Worm (Caenorhabditis elegans): Measurements from ENCODE around the gene flad-1.
A peak's percentile ranks its signal among the peaks of the same experiment; 100 is the strongest.

The flad-1 gene

DNA sequence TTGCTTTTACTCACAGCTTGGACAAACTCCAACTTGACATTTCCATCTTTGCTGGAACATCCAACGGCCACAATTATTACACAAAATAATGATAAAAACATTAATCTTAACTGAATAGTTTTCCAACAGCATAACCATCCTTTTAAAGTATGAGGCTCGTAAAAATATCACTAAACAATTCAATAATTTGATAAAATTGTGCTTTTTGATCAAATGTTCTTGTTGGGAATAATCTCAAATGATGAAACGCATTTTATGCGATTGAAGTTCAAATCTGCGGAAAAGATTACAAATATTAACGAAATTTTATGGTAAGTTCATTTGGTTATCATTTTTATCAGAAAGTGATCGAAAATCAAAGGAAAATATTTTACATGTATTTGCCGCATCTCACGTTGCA is 23.5 kb upstream of the flad-1 start, which contains the start of gene pho-10:
TSS of gene pho-10 (minus strand) at position 101 of the 400 bp plus-strand sequence.
- TF ChIP-seq flt-1 (GFP tag; IDR thresholded peaks at IDR 0.05), result no peak
- no peak for TF ChIP-seq cog-1 (tag; optimal IDR thresholded peaks at IDR 0.05)
- no peak for TF ChIP-seq T22C8.4 (GFP tag; IDR thresholded peaks at IDR 0.05)
- TF ChIP-seq ref-1 (GFP tag; conservative IDR thresholded peaks at IDR 0.05), result no peak
- no peak for TF ChIP-seq ztf-29 (GFP tag; IDR thresholded peaks at IDR 0.05)
- no peak for TF ChIP-seq klf-2 (GFP tag; conservative IDR thresholded peaks at IDR 0.05)
- TF ChIP-seq tab-1 (GFP tag; IDR thresholded peaks at IDR 0.05), result no peak
- TF ChIP-seq ztf-23 (GFP tag; IDR thresholded peaks at IDR 0.05), result no peak
- TF ChIP-seq med-1 (GFP tag; optimal IDR thresholded peaks at IDR 0.05; ENCODE audit: insufficient read depth), result no peak

DNA sequence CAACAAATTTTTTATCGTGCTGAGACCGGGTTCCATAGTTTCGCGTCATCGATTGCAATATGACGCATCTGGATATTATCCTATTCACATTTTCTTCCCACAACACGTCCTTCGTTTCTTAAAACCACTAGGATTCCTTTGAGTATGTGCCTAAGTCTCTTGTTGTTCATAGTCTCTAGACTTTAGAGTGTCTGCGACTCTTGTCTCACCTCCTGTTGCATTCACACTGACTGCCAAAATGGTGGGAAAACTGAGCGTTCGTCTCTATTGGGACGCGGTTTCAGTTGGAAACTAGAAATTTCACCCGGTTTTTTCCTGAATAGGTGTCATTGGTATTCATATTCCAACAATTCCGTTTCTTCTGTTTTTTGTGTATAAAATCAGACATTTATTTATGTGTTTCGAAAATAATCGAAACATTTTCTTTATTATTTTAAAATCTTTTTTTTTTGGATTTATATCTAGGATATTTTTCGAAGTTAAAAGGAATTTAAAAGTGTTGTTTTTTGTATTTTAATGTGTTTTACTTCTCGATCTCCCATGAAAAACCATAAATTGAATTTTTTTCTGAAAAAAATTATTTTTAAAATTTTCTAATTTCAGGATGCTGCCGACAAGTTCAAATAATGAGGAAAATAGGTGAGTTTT is 22.2 kb upstream of the flad-1 start, which contains the start of gene C05C10.2:
TSS of gene C05C10.2 (plus strand) at position 598 of the 648 bp plus-strand sequence.
- no peak for TF ChIP-seq ref-1 (GFP tag; conservative IDR thresholded peaks at IDR 0.05)
- TF ChIP-seq ztf-23 (GFP tag; IDR thresholded peaks at IDR 0.05), result no peak
- TF ChIP-seq cog-1 (tag; optimal IDR thresholded peaks at IDR 0.05), result no peak
- no peak for TF ChIP-seq klf-2 (GFP tag; conservative IDR thresholded peaks at IDR 0.05)

DNA sequence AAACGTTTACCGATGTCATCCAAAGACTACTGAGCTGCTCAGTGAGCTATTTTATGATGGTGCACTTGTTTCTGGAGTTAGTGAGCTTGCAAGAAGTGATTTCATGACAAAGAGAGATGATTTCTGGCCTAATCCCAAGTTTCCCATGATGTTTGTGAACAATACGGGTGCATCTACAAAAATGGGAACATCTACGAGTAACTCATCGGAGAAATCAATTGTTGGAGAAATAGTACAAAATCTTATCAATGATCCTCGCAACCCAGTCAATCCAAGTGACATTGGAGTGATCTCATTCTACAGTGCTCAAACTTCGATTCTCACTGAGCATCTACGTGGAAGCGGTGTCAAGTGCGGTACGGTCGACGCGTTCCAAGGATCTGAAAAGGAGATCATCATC is 15.5 kb upstream of the flad-1 start:
- TF ChIP-seq cog-1 (tag; optimal IDR thresholded peaks at IDR 0.05) (no peak), ref-1 (GFP tag; conservative IDR thresholded peaks at IDR 0.05) (no peak), ztf-23 (GFP tag; IDR thresholded peaks at IDR 0.05) (no peak), flt-1 (GFP tag; IDR thresholded peaks at IDR 0.05) (no peak), ztf-29 (GFP tag; IDR thresholded peaks at IDR 0.05) (no peak), klf-2 (GFP tag; conservative IDR thresholded peaks at IDR 0.05) (no peak), tab-1 (GFP tag; IDR thresholded peaks at IDR 0.05) (no peak), T22C8.4 (GFP tag; IDR thresholded peaks at IDR 0.05) (no peak), med-1 (GFP tag; optimal IDR thresholded peaks at IDR 0.05; ENCODE audit: insufficient read depth) (no peak)

DNA sequence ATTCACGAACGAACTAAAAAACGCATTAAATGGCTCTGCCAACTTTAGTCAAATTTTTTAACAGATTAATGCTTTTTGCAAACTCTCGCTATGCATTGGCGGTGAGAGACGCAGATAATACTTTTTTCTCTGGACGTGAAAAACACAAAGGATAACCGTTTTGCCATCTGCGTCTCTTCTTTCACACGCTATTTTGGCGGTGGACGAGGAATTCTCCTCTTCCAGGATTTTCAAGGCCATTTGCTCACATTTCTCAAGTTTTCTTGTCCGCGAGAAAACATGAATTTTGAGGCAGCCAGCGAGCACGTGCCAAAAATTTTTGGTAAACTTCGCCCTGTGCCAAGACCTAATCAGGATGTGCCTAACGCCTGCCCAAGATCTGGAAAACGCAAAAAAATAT is 12.9 kb upstream of the flad-1 start:
- TF ChIP-seq klf-2 (GFP tag; conservative IDR thresholded peaks at IDR 0.05) (no peak), flt-1 (GFP tag; IDR thresholded peaks at IDR 0.05) (peak; percentile 5; the same call in 1 of the 2 replicates)

DNA sequence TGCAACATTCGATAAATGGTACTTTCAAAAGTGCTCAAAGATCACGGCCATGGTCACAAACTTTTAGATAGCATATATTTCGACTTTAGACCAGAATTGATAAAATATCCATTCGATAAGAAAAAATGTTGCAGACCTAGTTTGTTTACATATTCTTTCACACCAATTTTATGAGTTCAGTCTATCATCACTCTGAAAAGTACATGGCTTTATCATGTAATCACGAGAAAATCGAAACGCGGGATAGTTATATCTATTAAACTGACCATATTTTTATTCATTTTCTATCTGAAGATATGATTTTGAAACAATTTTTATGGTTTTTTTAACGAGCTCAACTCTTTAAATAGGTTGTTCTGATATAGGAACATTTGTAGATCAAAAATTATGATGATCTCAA is 12.5 kb upstream of the flad-1 start, which contains the start of gene pho-11:
TSS of gene pho-11 (plus strand) at position 374 of the 400 bp plus-strand sequence.
- TF ChIP-seq klf-2 (GFP tag; conservative IDR thresholded peaks at IDR 0.05) (no peak), tab-1 (GFP tag; IDR thresholded peaks at IDR 0.05) (no peak), cog-1 (tag; optimal IDR thresholded peaks at IDR 0.05) (no peak), ztf-23 (GFP tag; IDR thresholded peaks at IDR 0.05) (no peak), T22C8.4 (GFP tag; IDR thresholded peaks at IDR 0.05) (no peak), med-1 (GFP tag; optimal IDR thresholded peaks at IDR 0.05; ENCODE audit: insufficient read depth) (no peak), ref-1 (GFP tag; conservative IDR thresholded peaks at IDR 0.05) (no peak), flt-1 (GFP tag; IDR thresholded peaks at IDR 0.05) (no peak), ztf-29 (GFP tag; IDR thresholded peaks at IDR 0.05) (no peak)

DNA sequence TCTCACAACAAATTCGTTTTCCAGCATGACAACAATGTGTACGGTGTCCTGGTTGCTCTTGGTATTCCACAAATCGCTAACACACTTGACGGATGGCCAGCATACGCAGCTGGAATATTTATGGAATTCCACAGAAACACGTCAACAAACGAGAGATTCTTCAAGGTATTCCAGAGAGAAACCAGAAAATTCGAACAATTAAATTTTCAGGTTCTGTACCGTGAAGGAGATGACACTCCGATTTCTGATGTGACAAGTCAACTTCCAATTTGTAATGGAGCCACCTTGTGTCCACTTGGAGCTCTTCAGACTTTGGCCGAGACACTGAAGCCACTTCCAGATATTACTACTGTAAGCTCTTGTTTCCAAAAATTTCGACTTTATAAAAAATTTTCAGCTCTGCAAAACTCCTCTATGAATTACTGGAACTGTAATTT is 10.0 kb upstream of the flad-1 start:
- no peak for TF ChIP-seq cog-1 (tag; optimal IDR thresholded peaks at IDR 0.05)
- TF ChIP-seq T22C8.4 (GFP tag; IDR thresholded peaks at IDR 0.05), result no peak
- no peak for TF ChIP-seq med-1 (GFP tag; optimal IDR thresholded peaks at IDR 0.05; ENCODE audit: insufficient read depth)
- TF ChIP-seq klf-2 (GFP tag; conservative IDR thresholded peaks at IDR 0.05), result no peak
- no peak for TF ChIP-seq ztf-29 (GFP tag; IDR thresholded peaks at IDR 0.05)
- no peak for TF ChIP-seq tab-1 (GFP tag; IDR thresholded peaks at IDR 0.05)
- TF ChIP-seq flt-1 (GFP tag; IDR thresholded peaks at IDR 0.05), result no peak
- TF ChIP-seq ref-1 (GFP tag; conservative IDR thresholded peaks at IDR 0.05), result no peak
- no peak for TF ChIP-seq ztf-23 (GFP tag; IDR thresholded peaks at IDR 0.05)

DNA sequence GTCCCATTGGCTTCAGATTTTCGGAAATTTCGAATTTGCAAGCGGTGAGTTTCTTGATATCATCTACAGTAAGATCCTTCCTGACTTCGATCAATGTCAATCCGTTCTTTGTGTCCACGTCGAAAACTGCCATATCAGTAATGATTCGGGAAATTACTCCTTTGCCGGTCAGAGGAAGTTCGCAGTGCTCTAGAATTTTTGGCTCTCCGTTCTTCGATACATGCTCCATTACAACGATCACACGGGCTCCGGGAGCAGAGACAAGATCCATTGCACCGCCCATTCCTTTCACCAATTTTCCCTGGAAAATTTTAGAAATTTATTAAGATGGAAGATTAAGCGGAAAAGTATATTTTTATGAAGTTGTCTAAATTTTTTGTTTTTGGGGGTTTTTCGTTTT is 9.4 kb upstream of the flad-1 start:
- no peak for TF ChIP-seq ref-1 (GFP tag; conservative IDR thresholded peaks at IDR 0.05)

DNA sequence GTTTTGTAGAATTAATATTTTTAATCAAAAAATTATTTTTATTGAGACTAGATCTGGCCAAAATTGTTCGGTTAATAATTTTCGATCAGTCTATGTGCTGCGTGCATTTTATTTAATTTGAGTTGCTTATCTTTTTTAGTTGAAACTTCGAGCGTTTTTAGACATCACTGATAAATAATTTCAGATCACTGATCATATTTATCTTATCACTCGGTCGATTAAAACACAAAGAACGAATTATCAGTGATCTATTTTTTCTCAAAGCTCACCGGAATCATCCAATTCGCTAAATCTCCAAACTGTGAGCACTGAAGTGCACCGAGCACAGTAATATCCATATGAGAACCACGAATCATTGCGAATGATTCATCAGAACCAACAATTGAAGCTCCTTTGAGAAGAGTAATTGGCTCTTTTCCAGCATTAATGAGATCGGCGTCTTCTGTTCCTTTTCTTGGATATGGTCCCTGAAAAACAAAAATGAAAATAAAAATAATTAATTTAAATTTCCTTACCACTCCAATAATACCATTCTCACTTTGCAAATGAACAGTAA is 8.8 kb upstream of the flad-1 start:
- TF ChIP-seq cog-1 (tag; optimal IDR thresholded peaks at IDR 0.05) (no peak), med-1 (GFP tag; optimal IDR thresholded peaks at IDR 0.05; ENCODE audit: insufficient read depth) (no peak), flt-1 (GFP tag; IDR thresholded peaks at IDR 0.05) (no peak), ztf-29 (GFP tag; IDR thresholded peaks at IDR 0.05) (no peak), ref-1 (GFP tag; conservative IDR thresholded peaks at IDR 0.05) (no peak), ztf-23 (GFP tag; IDR thresholded peaks at IDR 0.05) (no peak), tab-1 (GFP tag; IDR thresholded peaks at IDR 0.05) (no peak), T22C8.4 (GFP tag; IDR thresholded peaks at IDR 0.05) (no peak), klf-2 (GFP tag; conservative IDR thresholded peaks at IDR 0.05) (no peak)

DNA sequence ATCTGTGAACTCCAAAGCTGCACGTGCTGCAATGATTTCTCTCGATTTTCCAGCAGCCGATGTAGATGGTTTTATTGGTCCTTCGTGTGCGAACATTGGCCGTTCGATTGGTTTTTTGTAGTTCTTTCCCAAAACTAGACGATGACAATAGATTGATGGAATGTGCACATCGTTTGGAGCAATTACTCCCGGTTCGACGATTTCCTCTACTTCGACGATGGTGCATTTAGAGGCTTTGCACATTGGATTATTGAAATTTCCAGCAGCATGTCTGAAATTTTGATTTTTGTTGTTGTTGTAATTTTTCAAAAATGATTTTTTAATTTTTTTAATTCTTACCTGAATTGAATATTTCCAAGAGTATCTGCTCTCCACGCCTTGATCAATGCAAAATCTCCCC is 8.3 kb upstream of the flad-1 start:
- TF ChIP-seq T22C8.4 (GFP tag; IDR thresholded peaks at IDR 0.05) (no peak), ztf-29 (GFP tag; IDR thresholded peaks at IDR 0.05) (no peak), ref-1 (GFP tag; conservative IDR thresholded peaks at IDR 0.05) (no peak), tab-1 (GFP tag; IDR thresholded peaks at IDR 0.05) (no peak), cog-1 (tag; optimal IDR thresholded peaks at IDR 0.05) (no peak), flt-1 (GFP tag; IDR thresholded peaks at IDR 0.05) (no peak), med-1 (GFP tag; optimal IDR thresholded peaks at IDR 0.05; ENCODE audit: insufficient read depth) (no peak), klf-2 (GFP tag; conservative IDR thresholded peaks at IDR 0.05) (no peak), ztf-23 (GFP tag; IDR thresholded peaks at IDR 0.05) (no peak)

DNA sequence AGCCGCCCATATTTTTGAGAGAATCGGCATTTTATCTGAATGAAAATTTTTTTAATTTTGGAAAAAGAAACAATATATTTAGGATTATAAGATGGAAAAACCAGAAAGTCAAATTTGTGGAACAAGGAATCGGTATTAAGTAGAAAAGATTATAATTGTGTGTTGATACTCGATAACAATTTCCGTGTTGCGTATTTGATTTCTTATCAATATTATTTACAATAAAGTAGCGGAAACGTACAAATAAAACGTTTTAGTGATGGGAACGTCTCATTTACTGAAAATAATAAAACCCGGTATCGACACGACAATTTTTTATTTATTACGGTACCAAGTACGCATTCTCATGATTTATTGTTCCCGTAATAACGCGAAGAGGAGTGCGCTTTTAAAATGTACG is 7.1 kb upstream of the flad-1 start, which contains the start of gene C05C10.3:
TSS of gene C05C10.3 (minus strand) at position 35 of the 400 bp plus-strand sequence.
- TF ChIP-seq klf-2 (GFP tag; conservative IDR thresholded peaks at IDR 0.05) (no peak), med-1 (GFP tag; optimal IDR thresholded peaks at IDR 0.05; ENCODE audit: insufficient read depth) (no peak), tab-1 (GFP tag; IDR thresholded peaks at IDR 0.05) (no peak), flt-1 (GFP tag; IDR thresholded peaks at IDR 0.05) (no peak), ztf-23 (GFP tag; IDR thresholded peaks at IDR 0.05) (no peak), T22C8.4 (GFP tag; IDR thresholded peaks at IDR 0.05) (no peak), cog-1 (tag; optimal IDR thresholded peaks at IDR 0.05) (no peak), ref-1 (GFP tag; conservative IDR thresholded peaks at IDR 0.05) (no peak), ztf-29 (GFP tag; IDR thresholded peaks at IDR 0.05) (no peak)
